Worm (Caenorhabditis elegans) whole organism, L4 larva: ENCODE results near the gene cks-1.

Source experiments
- ama-1 ChIP-seq: fragments of 150-350 bp; optimal IDR thresholded peaks from 2 replicates; lab custom pipeline; 2014; ENCODE audit warnings: inconsistent platforms, mixed read lengths
- ceh-20 ChIP-seq: fragments of 200-800 bp; sonication (Bioruptor generic); IDR thresholded peaks from 2 replicates; pipeline ENCODE4 v1.3.6; 2022; ENCODE audit warnings: missing genetic modification reagents, missing genetic modification characterization, missing compliant biosample characterization
- ceh-82 ChIP-seq: sonication (generic microtip); optimal IDR thresholded peaks from 2 replicates; lab custom pipeline; 2017; ENCODE audit warnings: missing biosample characterization, missing genetic modification characterization
- daf-19 ChIP-seq: fragments of 200-800 bp; sonication (Bioruptor generic); conservative IDR thresholded peaks from 2 replicates; pipeline ENCODE4 v1.3.6; 2022; ENCODE audit warnings: missing genetic modification characterization, missing compliant biosample characterization
- duxl-1 ChIP-seq: sonication (generic microtip); optimal IDR thresholded peaks from 2 replicates; lab custom pipeline; 2016; ENCODE audit warnings: mild to moderate bottlenecking, missing genetic modification characterization, moderate library complexity, missing compliant biosample characterization; ENCODE audit not compliant: poor library complexity
- egl-27 ChIP-seq: sonication (generic microtip); optimal IDR thresholded peaks from 3 replicates; lab custom pipeline; 2017; ENCODE audit warnings: missing biosample characterization, missing genetic modification reagents, missing genetic modification characterization
- mdt-29 ChIP-seq: fragments of 200-800 bp; sonication (Bioruptor generic); IDR thresholded peaks from 2 replicates; pipeline ENCODE4 v1.3.6; 2022; ENCODE audit warnings: missing genetic modification reagents, missing genetic modification characterization, missing compliant biosample characterization
- nhr-25 ChIP-seq: sonication (generic microtip); optimal IDR thresholded peaks from 2 replicates; lab custom pipeline; 2017; ENCODE audit warnings: missing genetic modification characterization, mild to moderate bottlenecking, missing compliant biosample characterization, antibody characterized with exemption, moderate library complexity, borderline replicate concordance; ENCODE audit not compliant: insufficient read depth
- snpc-4 ChIP-seq: fragments of 150-350 bp; optimal IDR thresholded peaks from 2 replicates; lab custom pipeline; 2014; ENCODE audit warnings: missing biosample characterization, missing genetic modification characterization
- unc-39 ChIP-seq: sonication (generic microtip); optimal IDR thresholded peaks from 2 replicates; lab custom pipeline; 2017; ENCODE audit warnings: missing biosample characterization, missing genetic modification characterization

ce11 chrIV:8481308-8481707 lies 32.4 kb upstream of the cks-1 start, which contains the start of gene spp-8:
- peak; percentile 92 for TF ChIP-seq ceh-20 (GFP tag; lab: Robert Waterston, UW)
- no peak for TF ChIP-seq snpc-4
- no peak for TF ChIP-seq nhr-25 (tag; lab: Kevin White, UChicago)
- TF ChIP-seq ceh-82 (tag; lab: Kevin White, UChicago): no peak
- TF ChIP-seq daf-19 (GFP tag; lab: Robert Waterston, UW): no peak
- no peak for TF ChIP-seq egl-27 (tag; lab: Kevin White, UChicago)
- TF ChIP-seq mdt-29: no peak
- no peak for TF ChIP-seq duxl-1
- no peak for TF ChIP-seq ama-1 (lab: Kevin White, UChicago)
- no peak for TF ChIP-seq unc-39 (tag; lab: Kevin White, UChicago)
